Worm (Caenorhabditis elegans): ENCODE measurements around the gene gar-1.
A peak's percentile ranks its signal among the peaks of the same experiment; 100 is the strongest.

Gene gar-1

ce11 chrX:6518537-6518936, 33.9 kb upstream of the gar-1 start, which contains the start of gene ets-4 (continued):
- no peak for TF ChIP-seq hmg-1.2 (GFP tag; IDR thresholded peaks at IDR 0.05)
- no peak for TF ChIP-seq F22D6.2 (tag; optimal IDR thresholded peaks at IDR 0.05)
- no peak for TF ChIP-seq hmg-20 (GFP tag; IDR thresholded peaks at IDR 0.05)
- TF ChIP-seq tlf-1 (GFP tag; optimal IDR thresholded peaks at IDR 0.05) = peak; percentile 47
- TF ChIP-seq F37B4.10 (GFP tag; IDR thresholded peaks at IDR 0.05) = 0 out of 2 replicates have a peak, but pooled peaks have one; percentile 18
- peak; percentile 96 for TF ChIP-seq nhr-80 (tag; optimal IDR thresholded peaks at IDR 0.05)
- TF ChIP-seq sea-2 (GFP tag; IDR thresholded peaks at IDR 0.05) = no peak
- TF ChIP-seq rec-8 (tag; optimal IDR thresholded peaks at IDR 0.05) = no peak
- TF ChIP-seq F57A8.1 (GFP tag; optimal IDR thresholded peaks at IDR 0.05) = no peak
- no peak for TF ChIP-seq lin-35 (GFP tag; optimal IDR thresholded peaks at IDR 0.05)
- no peak for TF ChIP-seq somi-1 (GFP tag; optimal IDR thresholded peaks at IDR 0.05)
- no peak for TF ChIP-seq efl-1 (GFP tag; optimal IDR thresholded peaks at IDR 0.05)
- TF ChIP-seq ccch-3 (GFP tag; optimal IDR thresholded peaks at IDR 0.05) = no peak
- no peak for TF ChIP-seq hsf-1 (GFP tag; IDR thresholded peaks at IDR 0.05)
- TF ChIP-seq nhr-27 (tag; optimal IDR thresholded peaks at IDR 0.05) = no peak
- TF ChIP-seq tbp1 (GFP tag; optimal IDR thresholded peaks at IDR 0.05) = peak; percentile 5
- no peak for TF ChIP-seq ceh-91 (GFP tag; IDR thresholded peaks at IDR 0.05)
- no peak for TF ChIP-seq ceh-58 (GFP tag; IDR thresholded peaks at IDR 0.05)
- no peak for TF ChIP-seq sptf-2 (GFP tag; optimal IDR thresholded peaks at IDR 0.05)
- no peak for TF ChIP-seq ceh-40 (GFP tag; IDR thresholded peaks at IDR 0.05)
- TF ChIP-seq mel-28 (tag; optimal IDR thresholded peaks at IDR 0.05; ENCODE audit: borderline replicate concordance) = no peak
- no peak for TF ChIP-seq ceh-27 (GFP tag; optimal IDR thresholded peaks at IDR 0.05)
- TF ChIP-seq ztf-18 (tag; optimal IDR thresholded peaks at IDR 0.05) = no peak
- no peak for TF ChIP-seq die-1 (tag; optimal IDR thresholded peaks at IDR 0.05)
- TF ChIP-seq akir-1 (GFP tag; optimal IDR thresholded peaks at IDR 0.05) = no peak
- no peak for TF ChIP-seq K11D2.4 (GFP tag; IDR thresholded peaks at IDR 0.05)
- TF ChIP-seq K12H6.12 (tag; optimal IDR thresholded peaks at IDR 0.05) = no peak
- TF ChIP-seq let-607 (tag; optimal IDR thresholded peaks at IDR 0.05) = peak; percentile 79 to 80
- TF ChIP-seq dpl-1 (GFP tag; optimal IDR thresholded peaks at IDR 0.05) = no peak
- TF ChIP-seq nhr-179 (tag; optimal IDR thresholded peaks at IDR 0.05) = no peak
- no peak for TF ChIP-seq sdz-38 (tag; optimal IDR thresholded peaks at IDR 0.05)
- no peak for TF ChIP-seq dox-1 (GFP tag; IDR thresholded peaks at IDR 0.05)
- TF ChIP-seq aptf-2 (GFP tag; conservative IDR thresholded peaks at IDR 0.05) = no peak
- TF ChIP-seq Y67H2A.10 (GFP tag; conservative IDR thresholded peaks at IDR 0.05) = no peak
- no peak for TF ChIP-seq fkh-3 (tag; optimal IDR thresholded peaks at IDR 0.05)
- no peak for TF ChIP-seq Y79H2A.3 (GFP tag; conservative IDR thresholded peaks at IDR 0.05)
- no peak for TF ChIP-seq zfh-2 (GFP tag; conservative IDR thresholded peaks at IDR 0.05)
- no peak for TF ChIP-seq atf-7 (tag; optimal IDR thresholded peaks at IDR 0.05)
- TF ChIP-seq athp-1 (tag; optimal IDR thresholded peaks at IDR 0.05) = no peak
- TF ChIP-seq egl-44 (GFP tag; IDR thresholded peaks at IDR 0.05) = 0 out of 2 replicates have a peak, but pooled peaks have one; percentile 34
- TF ChIP-seq ztf-25 (GFP tag; IDR thresholded peaks at IDR 0.05) = no peak
- no peak for TF ChIP-seq Y95B8A.8 (GFP tag; IDR thresholded peaks at IDR 0.05)
- peak; percentile 22 for TF ChIP-seq nhr-90 (tag; optimal IDR thresholded peaks at IDR 0.05)
- no peak for TF ChIP-seq aptf-3 (GFP tag; IDR thresholded peaks at IDR 0.05)
- no peak for TF ChIP-seq Y53G8AR.9 (GFP tag; conservative IDR thresholded peaks at IDR 0.05)
- no peak for TF ChIP-seq zim-3 (tag; optimal IDR thresholded peaks at IDR 0.05)
- no peak for TF ChIP-seq snpc-1.3 (tag; optimal IDR thresholded peaks at IDR 0.05; ENCODE audit: insufficient read depth)

All from whole organism, young adult.